Fruit fly (Drosophila melanogaster): ENCODE data around the gene Ogg1.

The Ogg1 gene

DNA sequence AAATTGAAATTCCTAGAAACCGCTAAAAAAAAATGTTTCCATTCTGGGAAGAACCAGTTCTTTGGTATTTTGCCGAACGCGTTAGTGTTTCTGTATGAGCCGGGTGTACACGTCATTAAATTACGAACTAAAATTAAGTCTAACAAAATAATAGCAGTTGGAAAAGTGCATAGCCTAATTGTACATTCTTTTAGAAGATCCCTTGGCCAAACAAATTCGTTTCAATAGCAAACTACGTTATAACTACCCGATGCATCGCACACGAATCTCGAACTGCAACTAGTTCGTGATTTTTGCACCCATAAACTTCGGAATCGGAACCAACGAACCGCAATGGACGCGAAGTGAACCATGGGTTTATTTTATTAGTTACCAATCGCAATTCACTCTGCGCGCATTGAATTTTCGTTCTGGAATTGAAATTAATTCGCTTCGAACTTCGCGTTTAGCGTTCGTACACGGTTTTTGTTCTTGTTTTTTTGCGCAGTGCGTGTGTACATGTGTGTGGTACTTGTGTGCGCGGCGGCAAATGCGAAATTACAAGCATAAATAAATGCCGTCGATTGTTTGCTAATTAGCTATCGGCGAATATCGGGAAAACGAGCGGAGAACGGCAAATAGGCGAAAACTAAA, 8.8 kb upstream of the Ogg1 start, which contains the start of gene CAH3 (continued):
- TF ChIP-seq sqz (GFP tag; optimal IDR thresholded peaks at IDR 0.05) (peak; percentile 89), CG8281 (tag; optimal IDR thresholded peaks at IDR 0.05) (peak; percentile 80), gfzf (GFP tag; optimal IDR thresholded peaks at IDR 0.05) (peak; percentile 76), Lhr (GFP tag; optimal IDR thresholded peaks at IDR 0.05) (peak; percentile 77), CG7928 (GFP tag; optimal IDR thresholded peaks at IDR 0.05) (peak; percentile 69), disco-r (GFP tag; optimal IDR thresholded peaks at IDR 0.05) (peak; percentile 88), CG11560 (tag; IDR thresholded peaks at IDR 0.05) (peak; percentile 64; the same call in 2 of the 3 replicates), insv (GFP tag; optimal IDR thresholded peaks at IDR 0.05) (peak in 1 of 2 experiments; percentile 79), Hmr (GFP tag; optimal IDR thresholded peaks at IDR 0.05) (peak; percentile 94), mirr (GFP tag; optimal IDR thresholded peaks at IDR 0.05) (peak; percentile 92), dmrt11E (tag; optimal IDR thresholded peaks at IDR 0.05) (peak; percentile 94), Max (GFP tag; optimal IDR thresholded peaks at IDR 0.05) (peak; percentile 90), Ssrp (tag; optimal IDR thresholded peaks at IDR 0.05) (peak; percentile 93), grau (tag; optimal IDR thresholded peaks at IDR 0.05) (peak; percentile 94), nom (GFP tag; optimal IDR thresholded peaks at IDR 0.05) (peak; percentile 94), MBD-R2 (GFP tag; IDR thresholded peaks at IDR 0.05) (peak; percentile 81), Gug (GFP tag; IDR thresholded peaks at IDR 0.05) (peak; percentile 88), D19B (GFP tag; optimal IDR thresholded peaks at IDR 0.05) (peak; percentile 86), Bteb2 (GFP tag; optimal IDR thresholded peaks at IDR 0.05) (peak; percentile 91), Nf-YC (tag; optimal IDR thresholded peaks at IDR 0.05) (peak; percentile 89), Sin3A (optimal IDR thresholded peaks at IDR 0.05) (peak; percentile 45), amos (GFP tag; IDR thresholded peaks at IDR 0.05; ENCODE audit: partially characterized antibody) (no peak), sob (GFP tag; IDR thresholded peaks at IDR 0.05) (peak; percentile 94), gsb (GFP tag; IDR thresholded peaks at IDR 0.05) (peak; percentile 79), tup (GFP tag; optimal IDR thresholded peaks at IDR 0.05) (peak; percentile 77), org-1 (GFP tag; optimal IDR thresholded peaks at IDR 0.05) (peak; percentile 90), Adf1 (GFP tag; IDR thresholded peaks at IDR 0.05) (peak; percentile 55), CG9817 (tag; optimal IDR thresholded peaks at IDR 0.05) (peak; percentile 95), Nf-YB (GFP tag; optimal IDR thresholded peaks at IDR 0.05) (peak; percentile 85), Vsx1 (GFP tag; optimal IDR thresholded peaks at IDR 0.05) (peak; percentile 73), Rx (GFP tag; IDR thresholded peaks at IDR 0.05) (peak; percentile 90), pb (GFP tag; optimal IDR thresholded peaks at IDR 0.05) (peak; percentile 93), CG14667 (GFP tag; IDR thresholded peaks at IDR 0.05) (peak; percentile 80), CG4707 (GFP tag; optimal IDR thresholded peaks at IDR 0.05) (peak; percentile 80), fru (optimal IDR thresholded peaks at IDR 0.05) (no peak), CG18011 (GFP tag; optimal IDR thresholded peaks at IDR 0.05) (peak; percentile 75), ac (GFP tag; optimal IDR thresholded peaks at IDR 0.05) (peak; percentile 69), en (GFP tag; optimal IDR thresholded peaks at IDR 0.05) (peak; percentile 84), Hmx (GFP tag; optimal IDR thresholded peaks at IDR 0.05) (peak; percentile 80), Trl (optimal IDR thresholded peaks at IDR 0.05) (no peak), Trl (GFP tag; optimal IDR thresholded peaks at IDR 0.05) (peak; percentile 93), ham (GFP tag; IDR thresholded peaks at IDR 0.05) (peak; percentile 47), pan (optimal IDR thresholded peaks at IDR 0.05) (no peak), pan (GFP tag; optimal IDR thresholded peaks at IDR 0.05 in 1 of 2, IDR thresholded peaks at IDR 0.05 in 1 of 2) (peak in 1 of 2 experiments; percentile 94), sr (GFP tag; IDR thresholded peaks at IDR 0.05) (peak; percentile 64; the same call in 2 of the 3 replicates), slp2 (GFP tag; optimal IDR thresholded peaks at IDR 0.05) (peak; percentile 87), CG13624 (GFP tag; optimal IDR thresholded peaks at IDR 0.05) (peak; percentile 93), prd (optimal IDR thresholded peaks at IDR 0.05) (no peak), prd (GFP tag; IDR thresholded peaks at IDR 0.05) (peak; percentile 92), Side (GFP tag; optimal IDR thresholded peaks at IDR 0.05) (peak; percentile 94), Eip74EF (GFP tag; optimal IDR thresholded peaks at IDR 0.05) (peak in 1 of 2 experiments; percentile 81)
